Fruit fly (Drosophila melanogaster) whole organism, embryonic: ENCODE data around the gene Tcs6.

Experiments
- Blimp-1 ChIP-seq: fragments of 200-800 bp; sonication (Bioruptor generic); optimal IDR thresholded peaks from 3 replicates; lab custom pipeline; 2018; ENCODE audit warnings: missing biosample characterization, missing genetic modification characterization, mild to moderate bottlenecking, moderate library complexity, missing genetic modification reagents
- CG10209 ChIP-seq: fragments of 200-800 bp; sonication (Bioruptor generic); optimal IDR thresholded peaks from 3 replicates; lab custom pipeline; 2017; ENCODE audit warnings: missing biosample characterization, mild to moderate bottlenecking, missing genetic modification characterization, missing genetic modification reagents
- CG10267 ChIP-seq: fragments of 200-800 bp; sonication (Bioruptor generic); optimal IDR thresholded peaks from 2 replicates; lab custom pipeline; 2018; ENCODE audit warnings: missing biosample characterization, mild to moderate bottlenecking, missing genetic modification characterization, moderate library complexity
- CG11085 ChIP-seq: fragments of 200-800 bp; sonication (Bioruptor generic); IDR thresholded peaks from 2 replicates; pipeline ENCODE4 v1.3.6; 2022; ENCODE audit warnings: missing biosample characterization, missing genetic modification characterization
- CG11093 ChIP-seq: fragments of 200-800 bp; sonication (Bioruptor generic); IDR thresholded peaks from 3 replicates; pipeline ENCODE4 v1.3.6; 2022; ENCODE audit warnings: missing biosample characterization, missing genetic modification characterization
- CG11696 ChIP-seq: fragments of 200-800 bp; sonication (Bioruptor generic); IDR thresholded peaks from 2 replicates; pipeline ENCODE4 v1.3.6; 2022; ENCODE audit warnings: missing biosample characterization, missing genetic modification characterization
- CG12236 ChIP-seq: fragments of 200-800 bp; sonication (Bioruptor generic); optimal IDR thresholded peaks from 2 replicates; lab custom pipeline; 2016; ENCODE audit warnings: missing biosample characterization, missing genetic modification characterization
- CG13287 ChIP-seq: fragments of 200-800 bp; sonication (Bioruptor generic); IDR thresholded peaks from 2 replicates; pipeline ENCODE4 v1.3.6; 2022; ENCODE audit warnings: missing biosample characterization, missing genetic modification characterization; ENCODE audit not compliant: partially characterized antibody
- CG16779 ChIP-seq: fragments of 200-800 bp; sonication (Bioruptor generic); IDR thresholded peaks from 2 replicates; pipeline ENCODE4 v1.3.6; 2022; ENCODE audit warnings: missing biosample characterization, missing genetic modification characterization
- CG16815 ChIP-seq: fragments of 200-800 bp; sonication (Bioruptor generic); optimal IDR thresholded peaks from 3 replicates; lab custom pipeline; 2017; ENCODE audit warnings: missing biosample characterization, mild to moderate bottlenecking, missing genetic modification characterization
- CG17802 ChIP-seq: fragments of 200-800 bp; sonication (Bioruptor generic); optimal IDR thresholded peaks from 2 replicates; lab custom pipeline; 2018; ENCODE audit warnings: missing biosample characterization, mild to moderate bottlenecking, missing genetic modification characterization, moderate library complexity
- CG18476 ChIP-seq: fragments of 200-800 bp; sonication (Bioruptor generic); optimal IDR thresholded peaks from 2 replicates; lab custom pipeline; 2016; ENCODE audit warnings: missing biosample characterization, mild to moderate bottlenecking, missing genetic modification characterization
- CG2875 ChIP-seq: fragments of 200-800 bp; sonication (Bioruptor generic); optimal IDR thresholded peaks from 2 replicates; lab custom pipeline; 2017; ENCODE audit warnings: missing biosample characterization, mild to moderate bottlenecking, missing genetic modification characterization, missing genetic modification reagents
- CG30020 ChIP-seq: fragments of 200-800 bp; optimal IDR thresholded peaks from 2 replicates; lab custom pipeline; 2019; ENCODE audit warnings: missing biosample characterization, mild to moderate bottlenecking, missing genetic modification characterization, moderate library complexity
- CG30403 ChIP-seq: fragments of 200-800 bp; sonication (Bioruptor generic); optimal IDR thresholded peaks from 3 replicates; lab custom pipeline; 2016; ENCODE audit warnings: missing biosample characterization, missing genetic modification characterization
- CG32767 ChIP-seq: fragments of 200-800 bp; sonication (Bioruptor generic); IDR thresholded peaks from 2 replicates; pipeline ENCODE4 v1.3.6; 2022; ENCODE audit warnings: missing biosample characterization, missing genetic modification characterization
- CG3995 ChIP-seq: fragments of 200-800 bp; sonication (Bioruptor generic); optimal IDR thresholded peaks from 3 replicates; lab custom pipeline; 2016; ENCODE audit warnings: missing biosample characterization, missing genetic modification characterization
- CG43689 ChIP-seq: fragments of 200-800 bp; sonication (Bioruptor generic); IDR thresholded peaks from 2 replicates; pipeline ENCODE4 v1.3.6; 2022; ENCODE audit warnings: missing biosample characterization, missing genetic modification characterization
- CG7839 ChIP-seq: fragments of 200-800 bp; sonication (Bioruptor generic); optimal IDR thresholded peaks from 3 replicates; lab custom pipeline; 2018; ENCODE audit warnings: missing biosample characterization, mild to moderate bottlenecking, missing genetic modification characterization, moderate library complexity
- CG8089 ChIP-seq: fragments of 200-800 bp; sonication (Bioruptor generic); optimal IDR thresholded peaks from 3 replicates; lab custom pipeline; 2016; ENCODE audit warnings: missing biosample characterization, missing genetic modification characterization
- CG8290 ChIP-seq, 3 experiments: fragments of 200-800 bp; sonication (Bioruptor generic); optimal IDR thresholded peaks; 2 replicates each; lab custom pipeline; 2016 to 2019; ENCODE audit warnings: missing biosample characterization in 3 of 3, missing genetic modification characterization in 3 of 3, mild to moderate bottlenecking in 2 of 3, moderate library complexity in 1 of 3
- CG9727 ChIP-seq: fragments of 200-800 bp; sonication (Bioruptor generic); optimal IDR thresholded peaks from 3 replicates; lab custom pipeline; 2017; ENCODE audit warnings: missing biosample characterization, mild to moderate bottlenecking, missing genetic modification characterization
- Deaf1 ChIP-seq: fragments of 200-800 bp; optimal IDR thresholded peaks from 3 replicates; lab custom pipeline; 2019; ENCODE audit warnings: missing biosample characterization, mild to moderate bottlenecking, missing genetic modification characterization, moderate library complexity
- Dek ChIP-seq: fragments of 200-800 bp; sonication (Bioruptor generic); optimal IDR thresholded peaks from 3 replicates; lab custom pipeline; 2019; ENCODE audit warnings: missing biosample characterization, mild to moderate bottlenecking, missing genetic modification characterization, moderate library complexity
- Ets97D ChIP-seq: fragments of 200-800 bp; sonication (Bioruptor generic); optimal IDR thresholded peaks from 3 replicates; lab custom pipeline; 2016; ENCODE audit warnings: missing biosample characterization, missing genetic modification characterization
- HLH54F ChIP-seq: fragments of 200-800 bp; sonication (Bioruptor generic); optimal IDR thresholded peaks from 3 replicates; lab custom pipeline; 2016; ENCODE audit warnings: missing biosample characterization, missing genetic modification characterization
- HmgZ ChIP-seq: fragments of 200-800 bp; sonication (Bioruptor generic); optimal IDR thresholded peaks from 2 replicates; lab custom pipeline; 2018; ENCODE audit warnings: missing biosample characterization, mild to moderate bottlenecking, missing genetic modification characterization
- Meics ChIP-seq: fragments of 200-800 bp; sonication (Bioruptor generic); optimal IDR thresholded peaks from 2 replicates; lab custom pipeline; 2017; ENCODE audit warnings: missing biosample characterization, mild to moderate bottlenecking, missing genetic modification characterization
- Mrtf ChIP-seq: fragments of 200-800 bp; sonication (Bioruptor generic); IDR thresholded peaks from 3 replicates; pipeline ENCODE4 v1.3.6; 2022; ENCODE audit warnings: missing biosample characterization, missing genetic modification characterization
- NC2α ChIP-seq: fragments of 200-800 bp; sonication (Bioruptor generic); optimal IDR thresholded peaks from 2 replicates; lab custom pipeline; 2016; ENCODE audit warnings: missing biosample characterization, missing genetic modification characterization
- Nf-YB ChIP-seq: fragments of 200-800 bp; sonication (Bioruptor generic); optimal IDR thresholded peaks from 3 replicates; lab custom pipeline; 2019; ENCODE audit warnings: missing biosample characterization, mild to moderate bottlenecking, missing genetic modification characterization, moderate library complexity
- Nf-YC ChIP-seq: fragments of 200-800 bp; optimal IDR thresholded peaks from 3 replicates; lab custom pipeline; 2019; ENCODE audit warnings: missing biosample characterization, mild to moderate bottlenecking, missing genetic modification characterization, moderate library complexity
- TFAM ChIP-seq: fragments of 200-800 bp; sonication (Bioruptor generic); optimal IDR thresholded peaks from 2 replicates; lab custom pipeline; 2017; ENCODE audit warnings: missing biosample characterization, missing genetic modification characterization, inconsistent platforms
- ara ChIP-seq: fragments of 200-800 bp; sonication (Bioruptor generic); IDR thresholded peaks from 2 replicates; pipeline ENCODE4 v1.3.6; 2022; ENCODE audit warnings: missing biosample characterization, missing genetic modification characterization
- ato ChIP-seq: fragments of 200-800 bp; sonication (Bioruptor generic); IDR thresholded peaks from 2 replicates; pipeline ENCODE4 v1.3.6; 2022; ENCODE audit warnings: missing biosample characterization, missing genetic modification characterization; ENCODE audit not compliant: partially characterized antibody
- bab2 ChIP-seq: fragments of 200-800 bp; sonication (Bioruptor generic); optimal IDR thresholded peaks from 2 replicates; lab custom pipeline; 2016; ENCODE audit warnings: missing biosample characterization, missing genetic modification characterization
- cad ChIP-seq: fragments of >200 bp; optimal IDR thresholded peaks from 2 replicates; lab custom pipeline; 2017; ENCODE audit warnings: missing biosample characterization, missing genetic modification characterization
- croc ChIP-seq: fragments of 200-800 bp; sonication (Bioruptor generic); conservative IDR thresholded peaks from 3 replicates; pipeline ENCODE4 v1.3.6; 2022; ENCODE audit warnings: missing biosample characterization, missing genetic modification characterization
- dimm ChIP-seq: fragments of 200-800 bp; sonication (Bioruptor generic); IDR thresholded peaks from 2 replicates; pipeline ENCODE4 v1.3.6; 2022; ENCODE audit warnings: missing biosample characterization, missing genetic modification characterization
- hkb ChIP-seq, 2 experiments: fragments of 200-800 bp in 1 of 2; fragments of >200 bp in 1 of 2; sonication (Bioruptor generic) in 1 of 2; IDR thresholded peaks in 1 of 2; optimal IDR thresholded peaks in 1 of 2; 2 replicates each; pipeline versions ENCODE4 v1.3.6 to Lab custom; 2017 to 2022; ENCODE audit warnings: missing biosample characterization in 1 of 2, missing genetic modification characterization in 1 of 2
- jumu ChIP-seq: fragments of 200-800 bp; sonication (Bioruptor generic); optimal IDR thresholded peaks from 3 replicates; lab custom pipeline; 2016; ENCODE audit warnings: missing biosample characterization, missing genetic modification characterization
- maf-S ChIP-seq: fragments of 200-800 bp; sonication (Bioruptor generic); optimal IDR thresholded peaks from 2 replicates; lab custom pipeline; 2016; ENCODE audit warnings: missing biosample characterization, missing genetic modification characterization
- mirr ChIP-seq: fragments of 200-800 bp; sonication (Bioruptor generic); optimal IDR thresholded peaks from 3 replicates; lab custom pipeline; 2018; ENCODE audit warnings: missing biosample characterization, mild to moderate bottlenecking, missing genetic modification characterization
- mld ChIP-seq: fragments of 200-800 bp; sonication (Bioruptor generic); IDR thresholded peaks from 3 replicates; pipeline ENCODE4 v1.3.6; 2022; ENCODE audit warnings: missing biosample characterization, missing genetic modification characterization; ENCODE audit not compliant: partially characterized antibody
- pros ChIP-seq: fragments of 200-800 bp; sonication (Bioruptor generic); optimal IDR thresholded peaks from 3 replicates; lab custom pipeline; 2019; ENCODE audit warnings: missing biosample characterization, mild to moderate bottlenecking, missing genetic modification characterization, moderate library complexity
- tin ChIP-seq: fragments of 200-800 bp; sonication (Bioruptor generic); optimal IDR thresholded peaks from 3 replicates; lab custom pipeline; 2016; ENCODE audit warnings: missing biosample characterization, missing genetic modification characterization
- z ChIP-seq: fragments of 200-800 bp; sonication (Bioruptor generic); IDR thresholded peaks from 3 replicates; pipeline ENCODE4 v1.3.6; 2022; ENCODE audit warnings: missing biosample characterization, missing genetic modification characterization

Gene Tcs6

dm6 chr3R:26017771-26018731 is 40.0 kb downstream of the Tcs6 start (continued):
- TF ChIP-seq Nf-YC (tag; lab: Kevin White, UChicago) (no peak), CG12236 (GFP tag; lab: Kevin White, UChicago) (no peak), Blimp-1 (GFP tag; lab: Kevin White, UChicago) (peak; percentile 80), CG11093 (GFP tag; lab: Robert Waterston, UW) (0 out of 3 replicates have a peak, but pooled peaks have one; percentile 30), jumu (GFP tag; lab: Kevin White, UChicago) (peak; percentile 12), Ets97D (GFP tag; lab: Kevin White, UChicago) (no peak), HLH54F (GFP tag; lab: Kevin White, UChicago) (no peak), CG32767 (GFP tag; lab: Robert Waterston, UW) (peak; percentile 70), cad (GFP tag; lab: Kevin White, UChicago) (no peak), Nf-YB (GFP tag; lab: Kevin White, UChicago) (peak; percentile 78), Deaf1 (tag; lab: Kevin White, UChicago) (no peak), CG43689 (no peak), CG30403 (GFP tag; lab: Kevin White, UChicago) (peak; percentile 80), CG11696 (GFP tag; lab: Robert Waterston, UW) (no peak), tin (GFP tag; lab: Kevin White, UChicago) (peak; percentile 70), CG16779 (GFP tag; lab: Robert Waterston, UW) (0 out of 2 replicates have a peak, but pooled peaks have one; percentile 7), maf-S (GFP tag; lab: Kevin White, UChicago) (no peak), CG16815 (peak; percentile 91), Mrtf (GFP tag; lab: Robert Waterston, UW) (0 out of 3 replicates have a peak, but pooled peaks have one; percentile 3), mirr (no peak), HmgZ (tag; lab: Kevin White, UChicago) (no peak), CG17802 (tag; lab: Kevin White, UChicago) (peak; percentile 10), NC2α (GFP tag; lab: Kevin White, UChicago) (no peak), hkb (optimal IDR thresholded peaks at IDR 0.05; lab: Kevin White, UChicago) (no peak), hkb (GFP tag; IDR thresholded peaks at IDR 0.05; lab: Robert Waterston, UW) (peak; percentile 26; the same call in 1 of the 2 replicates), mld (no peak), z (GFP tag; lab: Robert Waterston, UW) (0 out of 3 replicates have a peak, but pooled peaks have one; percentile 4), CG9727 (GFP tag; lab: Kevin White, UChicago) (peak; percentile 97), CG8089 (no peak), croc (GFP tag; lab: Robert Waterston, UW) (peak; percentile 88), ara (GFP tag; lab: Robert Waterston, UW) (peak; percentile 76; the same call in 1 of the 2 replicates), CG13287 (no peak), pros (GFP tag; lab: Kevin White, UChicago) (peak; percentile 87), dimm (0 out of 2 replicates have a peak, but pooled peaks have one; percentile 19), TFAM (GFP tag; lab: Kevin White, UChicago) (no peak), CG18476 (GFP tag; lab: Kevin White, UChicago) (peak; percentile 88), CG7839 (peak; percentile 88), CG10267 (tag; lab: Kevin White, UChicago) (peak; percentile 93), CG11085 (GFP tag; lab: Robert Waterston, UW) (no peak), CG10209 (GFP tag; lab: Kevin White, UChicago) (peak; percentile 84), Dek (tag; lab: Kevin White, UChicago) (peak; percentile 36), CG30020 (peak; percentile 74), CG8290 (GFP tag; optimal IDR thresholded peaks at IDR 0.05; lab: Kevin White, UChicago) (peak; percentile 70), CG8290 (tag; optimal IDR thresholded peaks at IDR 0.05; lab: Kevin White, UChicago) (peak in 1 of 2 experiments; percentile 77), ato (GFP tag; lab: Robert Waterston, UW) (no peak), Meics (GFP tag; lab: Kevin White, UChicago) (peak; percentile 46), CG3995 (GFP tag; lab: Kevin White, UChicago) (no peak), bab2 (GFP tag; lab: Kevin White, UChicago) (peak; percentile 16), CG2875 (GFP tag; lab: Kevin White, UChicago) (peak; percentile 86)
